Worm (Caenorhabditis elegans): ENCODE data around the gene K02D10.8.

DNA sequence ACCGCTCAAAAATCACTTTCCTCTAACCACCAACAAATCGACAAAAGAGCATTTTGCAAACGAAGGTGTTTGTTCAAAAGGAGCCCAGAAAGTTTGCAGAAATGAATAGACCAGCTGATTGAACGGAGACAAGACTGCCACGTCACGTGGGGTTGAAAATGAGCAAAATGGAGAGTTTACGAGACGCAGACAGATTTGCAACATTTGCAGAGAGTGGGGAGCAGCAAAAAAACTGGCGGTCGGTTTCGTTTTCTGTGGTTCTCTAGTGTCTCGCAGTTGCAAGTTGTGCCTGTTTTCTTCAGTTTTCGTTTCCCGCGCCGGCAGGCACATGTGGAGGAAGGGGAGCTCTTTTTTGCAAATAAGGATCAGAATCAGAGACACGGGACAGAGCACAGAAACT lies 751 bp upstream of the K02D10.8 start:
- TF ChIP-seq ces-1 (GFP tag; optimal IDR thresholded peaks at IDR 0.05) (no peak), elt-3 (tag; optimal IDR thresholded peaks at IDR 0.05) (no peak), unc-62 (GFP tag; optimal IDR thresholded peaks at IDR 0.05) (no peak), lin-13 (tag; optimal IDR thresholded peaks at IDR 0.05) (no peak), ceh-43 (GFP tag; optimal IDR thresholded peaks at IDR 0.05) (no peak), unc-39 (tag; optimal IDR thresholded peaks at IDR 0.05) (no peak), nhr-12 (tag; optimal IDR thresholded peaks at IDR 0.05) (no peak), lsy-2 (tag; optimal IDR thresholded peaks at IDR 0.05) (no peak), cnd-1 (tag; optimal IDR thresholded peaks at IDR 0.05) (no peak), mep-1 (tag; optimal IDR thresholded peaks at IDR 0.05) (no peak), sptf-1 (tag; optimal IDR thresholded peaks at IDR 0.05) (no peak), snpc-4 (tag; optimal IDR thresholded peaks at IDR 0.05) (no peak)
